Fruit fly (Drosophila melanogaster) whole organism: Measurements from ENCODE around the gene CG8508.

Source experiments
- CG8478 ChIP-seq: fragments of >200 bp; optimal IDR thresholded peaks from 2 replicates; lab custom pipeline; 2018; ENCODE audit warnings: inconsistent platforms
- Dll ChIP-seq: fragments of >200 bp; optimal IDR thresholded peaks from 2 replicates; lab custom pipeline; 2017
- EcR ChIP-seq, 2 experiments: fragments of >200 bp; optimal IDR thresholded peaks; 2 replicates each; lab custom pipeline; 2017; ENCODE audit warnings: missing biosample characterization in 2 of 2, missing genetic modification characterization in 2 of 2, missing genetic modification reagents in 2 of 2
- pan ChIP-seq: fragments of >200 bp; optimal IDR thresholded peaks from 2 replicates; lab custom pipeline; 2017
- psq ChIP-seq: fragments of >200 bp; optimal IDR thresholded peaks from 2 replicates; lab custom pipeline; 2017
- usp ChIP-seq: fragments of >200 bp; optimal IDR thresholded peaks from 2 replicates; lab custom pipeline; 2017; ENCODE audit warnings: missing biosample characterization, missing genetic modification characterization, mixed read lengths

The CG8508 gene

DNA sequence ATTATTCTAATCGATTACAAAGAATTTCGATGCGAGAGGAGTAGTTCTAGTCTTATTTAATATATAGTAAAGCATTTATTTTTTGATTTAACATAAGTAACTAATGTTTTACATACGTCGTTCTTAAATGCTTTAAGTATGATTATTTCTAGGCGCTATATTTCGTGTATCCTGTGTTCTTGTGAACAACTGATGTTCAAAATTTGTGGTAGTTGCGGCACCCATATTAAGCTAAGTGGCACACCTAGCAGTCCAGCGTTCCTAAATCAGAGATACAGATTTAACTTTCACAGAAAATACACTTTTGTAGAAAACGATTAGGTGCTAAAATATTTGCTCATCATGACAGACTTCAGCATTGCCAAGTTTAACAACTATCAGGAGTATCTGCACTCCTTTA lies 5.3 kb downstream of the CG8508 start, which contains the start of gene CG8138:
CG8138 (plus strand) TSS at position 301 of the 400 bp plus-strand sequence.
- no peak for TF ChIP-seq CG8478 (lab: Kevin White, UChicago)
- no peak for TF ChIP-seq EcR (GFP tag; optimal IDR thresholded peaks at IDR 0.05; lab: Kevin White, UChicago)
- no peak for TF ChIP-seq pan (lab: Kevin White, UChicago)
- no peak for TF ChIP-seq usp (GFP tag; lab: Kevin White, UChicago)
- no peak for TF ChIP-seq psq (lab: Kevin White, UChicago)
- no peak for TF ChIP-seq Dll (lab: Kevin White, UChicago)

DNA sequence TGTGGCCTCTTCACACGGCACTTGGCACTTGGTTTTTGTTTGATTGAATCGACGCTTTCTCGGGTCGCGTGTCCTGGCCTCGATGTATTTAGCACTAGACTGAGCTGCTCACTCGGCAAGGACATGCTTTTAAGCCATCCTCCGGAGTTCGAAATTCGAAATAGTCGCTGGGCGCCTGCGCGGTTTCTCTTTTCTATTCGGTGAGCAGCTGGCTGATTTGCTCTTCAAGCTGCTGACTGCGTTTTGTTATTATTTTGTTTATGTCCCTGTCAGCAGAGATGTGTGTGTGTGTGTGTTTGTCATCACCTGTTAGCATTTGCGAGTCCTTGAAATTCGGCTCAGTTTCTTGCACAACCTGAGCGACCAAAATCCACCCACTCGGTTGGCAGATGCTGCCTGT lies 30.7 kb downstream of the CG8508 start, which contains the start of gene 2mit:
2mit (minus strand) TSS at position 101 of the 400 bp plus-strand sequence.
- no peak for TF ChIP-seq psq (lab: Kevin White, UChicago)
- no peak for TF ChIP-seq usp (GFP tag; lab: Kevin White, UChicago)
- no peak for TF ChIP-seq EcR (GFP tag; optimal IDR thresholded peaks at IDR 0.05; lab: Kevin White, UChicago)
- no peak for TF ChIP-seq pan (lab: Kevin White, UChicago)
- TF ChIP-seq CG8478 (lab: Kevin White, UChicago) = no peak
- TF ChIP-seq Dll (lab: Kevin White, UChicago) = no peak

dm6 chr3R:13138120-13138519 lies 48.2 kb downstream of the CG8508 start:
- TF ChIP-seq CG8478 (lab: Kevin White, UChicago) (no peak), psq (lab: Kevin White, UChicago) (no peak), Dll (lab: Kevin White, UChicago) (no peak), usp (GFP tag; lab: Kevin White, UChicago) (no peak)
